Worm (Caenorhabditis elegans) whole organism, L3 larva: Measurements from ENCODE around the gene Y46G5A.20.

Experiments used
- ceh-82 ChIP-seq: fragments of 150-350 bp; optimal IDR thresholded peaks from 2 replicates; lab custom pipeline; 2014; ENCODE audit warnings: missing biosample characterization, missing genetic modification characterization
- ceh-9 ChIP-seq: sonication (generic microtip); optimal IDR thresholded peaks from 2 replicates; lab custom pipeline; 2018; ENCODE audit warnings: missing biosample characterization, missing genetic modification characterization
- elt-3 ChIP-seq, 3 experiments: fragments of 150-350 bp in 1 of 3; sonication (generic microtip) in 2 of 3; optimal IDR thresholded peaks; 2 replicates in 2 of 3; 4 replicates in 1 of 3; lab custom pipeline; 2014 to 2017; ENCODE audit warnings: missing biosample characterization in 3 of 3, missing genetic modification characterization in 3 of 3
- snpc-4 ChIP-seq: fragments of 150-350 bp; optimal IDR thresholded peaks from 2 replicates; lab custom pipeline; 2014; ENCODE audit warnings: missing biosample characterization, missing genetic modification characterization

DNA sequence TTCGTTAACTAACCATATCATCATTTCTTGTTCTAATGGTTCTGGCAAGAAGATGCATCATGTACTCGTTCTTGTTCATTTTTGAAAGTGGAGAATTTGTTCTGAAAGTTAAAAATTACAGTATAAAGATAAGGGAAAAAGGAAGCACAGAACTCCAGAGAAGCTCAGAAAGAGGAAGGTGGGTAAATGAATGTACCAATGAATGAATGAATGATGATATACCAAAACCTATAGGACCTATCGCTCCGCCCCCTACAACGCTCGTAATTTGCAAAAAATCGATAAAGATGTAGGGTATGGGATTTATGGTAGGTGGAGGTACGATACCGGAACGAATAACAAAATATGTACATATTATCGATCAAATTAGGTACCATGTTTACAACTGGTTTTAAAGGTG is 36.9 kb downstream of the Y46G5A.20 start, which contains the start of gene pes-10:
- no peak for TF ChIP-seq snpc-4 (tag; lab: Kevin White, UChicago)
- TF ChIP-seq ceh-9 (tag; lab: Kevin White, UChicago), result no peak
- no peak for TF ChIP-seq ceh-82 (tag; lab: Kevin White, UChicago)
- TF ChIP-seq elt-3 (tag; optimal IDR thresholded peaks at IDR 0.05; lab: Kevin White, UChicago), result no peak
